Fruit fly (Drosophila melanogaster): ENCODE results near the gene Pten.
A peak's percentile ranks its signal among the peaks of the same experiment; 100 is the strongest.

Gene Pten

DNA sequence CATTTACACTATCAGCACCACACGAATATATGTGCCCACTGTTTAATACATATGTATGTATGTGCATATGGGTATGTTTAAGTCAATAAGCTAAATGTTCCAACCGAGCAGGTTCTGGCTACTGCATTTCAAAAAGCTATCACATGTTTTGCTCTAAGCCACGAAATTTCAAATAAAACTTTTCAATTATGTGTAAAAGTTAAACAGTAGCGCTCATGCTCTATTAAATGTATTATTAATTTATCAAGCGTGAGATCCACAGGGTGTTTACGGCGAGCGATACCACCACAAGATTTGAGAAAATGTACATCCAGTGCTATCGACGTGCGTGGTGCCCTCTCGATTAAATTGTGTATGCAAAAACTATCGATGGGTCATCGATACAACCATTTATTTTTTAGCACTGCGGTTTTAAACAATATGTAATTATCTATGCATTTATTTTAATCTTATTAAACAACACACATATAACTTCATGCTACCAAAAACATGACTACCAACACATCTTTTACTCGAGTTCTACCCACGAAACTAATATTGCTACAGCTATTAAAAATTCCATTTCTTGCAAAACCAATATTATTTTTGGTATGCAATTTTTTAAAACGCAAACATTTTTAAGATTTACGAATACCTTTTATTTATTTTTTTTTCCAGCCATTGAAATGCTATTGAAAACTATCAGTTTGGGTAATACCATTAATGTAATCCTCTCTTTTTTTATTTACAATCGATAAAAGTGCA, at the start of gene Pten (continued):
- TF ChIP-seq CG11504 (tag; optimal IDR thresholded peaks at IDR 0.05) (no peak), pfk (GFP tag; optimal IDR thresholded peaks at IDR 0.05) (peak; percentile 61), CG34376 (GFP tag; optimal IDR thresholded peaks at IDR 0.05) (peak; percentile 35), D (optimal IDR thresholded peaks at IDR 0.05) (no peak), D (GFP tag; optimal IDR thresholded peaks at IDR 0.05) (peak; percentile 65), CG2129 (GFP tag; IDR thresholded peaks at IDR 0.05; ENCODE audit: partially characterized antibody) (peak; percentile 73), CG18011 (GFP tag; optimal IDR thresholded peaks at IDR 0.05) (no peak), CG30403 (GFP tag; optimal IDR thresholded peaks at IDR 0.05) (peak; percentile 79), PHDP (tag; optimal IDR thresholded peaks at IDR 0.05) (peak; percentile 49), disco-r (GFP tag; optimal IDR thresholded peaks at IDR 0.05) (no peak), tna (GFP tag; IDR thresholded peaks at IDR 0.05; ENCODE audit: partially characterized antibody) (peak; percentile 88), sqz (GFP tag; optimal IDR thresholded peaks at IDR 0.05) (peak; percentile 72), onecut (GFP tag; IDR thresholded peaks at IDR 0.05) (no peak; the same call in 1 of the 2 replicates), vfl (GFP tag; optimal IDR thresholded peaks at IDR 0.05) (no peak), CG12769 (tag; optimal IDR thresholded peaks at IDR 0.05) (no peak), CG32767 (GFP tag; IDR thresholded peaks at IDR 0.05) (peak; percentile 78), Oli (tag; optimal IDR thresholded peaks at IDR 0.05) (no peak), Jarid2 (GFP tag; optimal IDR thresholded peaks at IDR 0.05) (no peak), tap (tag; optimal IDR thresholded peaks at IDR 0.05) (no peak), MTF-1 (GFP tag; optimal IDR thresholded peaks at IDR 0.05; ENCODE audit: borderline replicate concordance) (no peak), Adf1 (GFP tag; IDR thresholded peaks at IDR 0.05) (no peak), CG13287 (GFP tag; IDR thresholded peaks at IDR 0.05; ENCODE audit: partially characterized antibody) (peak; percentile 84), Camta (GFP tag; optimal IDR thresholded peaks at IDR 0.05) (peak; percentile 78), Usf (GFP tag; optimal IDR thresholded peaks at IDR 0.05) (no peak), CG2678 (tag; optimal IDR thresholded peaks at IDR 0.05) (no peak), CG14014 (GFP tag; IDR thresholded peaks at IDR 0.05) (peak; percentile 61; the same call in 1 of the 2 replicates), fd96Cb (tag; optimal IDR thresholded peaks at IDR 0.05) (peak; percentile 80), CG12942 (GFP tag; optimal IDR thresholded peaks at IDR 0.05) (peak; percentile 38), Dek (tag; optimal IDR thresholded peaks at IDR 0.05) (no peak), CG10654 (GFP tag; optimal IDR thresholded peaks at IDR 0.05) (peak; percentile 62), prd (optimal IDR thresholded peaks at IDR 0.05) (no peak), prd (GFP tag; IDR thresholded peaks at IDR 0.05) (peak; percentile 70; the same call in 1 of the 3 replicates), CG9932 (GFP tag; IDR thresholded peaks at IDR 0.05) (no peak), hkb (optimal IDR thresholded peaks at IDR 0.05) (no peak), hkb (GFP tag; IDR thresholded peaks at IDR 0.05) (peak; percentile 59; the same call in 1 of the 2 replicates), Fer2 (tag; optimal IDR thresholded peaks at IDR 0.05) (peak; percentile 14), unpg (GFP tag; optimal IDR thresholded peaks at IDR 0.05) (peak; percentile 41), Hand (GFP tag; optimal IDR thresholded peaks at IDR 0.05) (no peak), mam (GFP tag; optimal IDR thresholded peaks at IDR 0.05) (peak; percentile 74), sna (GFP tag; IDR thresholded peaks at IDR 0.05; ENCODE audit: partially characterized antibody) (peak; percentile 79; the same call in 1 of the 2 replicates), Mrtf (GFP tag; IDR thresholded peaks at IDR 0.05) (no peak), stwl (tag; optimal IDR thresholded peaks at IDR 0.05) (peak; percentile 60)
